Fruit fly (Drosophila melanogaster) S2 (cell line): ENCODE results near the gene CG5676.

ENCODE experiments used
- CG8478 ChIP-seq: fragments of >200 bp; optimal IDR thresholded peaks from 2 replicates; lab custom pipeline; 2018
- CTCF ChIP-seq, 2 experiments: fragments of >200 bp; optimal IDR thresholded peaks; 2 replicates each; lab custom pipeline; 2018

- TF ChIP-seq CG8478 (lab: Kevin White, UChicago) (no peak), CTCF (optimal IDR thresholded peaks at IDR 0.05; lab: Kevin White, UChicago) (no peak)
These were observed 43.6 kb upstream of the CG5676 start for dm6 chr2L:10299077-10299809.
